Worm (Caenorhabditis elegans) whole organism, late embryonic: ENCODE measurements around the gene C44H9.6.
A peak's percentile ranks its signal among the peaks of the same experiment; 100 is the strongest.
"Not testable (repeated sequence)": the region's sequence is repeated elsewhere in the genome, so short reads cannot be mapped to it uniquely, and the experiment has no call there.

Experiments used
- C38D4.7 ChIP-seq: fragments of 200-800 bp; sonication (Bioruptor generic); optimal IDR thresholded peaks from 2 replicates; lab custom pipeline; 2018; ENCODE audit warnings: mild to moderate bottlenecking, missing genetic modification characterization, moderate library complexity, missing compliant biosample characterization
- F13H6.1 ChIP-seq: sonication (generic microtip); optimal IDR thresholded peaks from 2 replicates; lab custom pipeline; 2016; ENCODE audit warnings: missing genetic modification characterization, missing compliant biosample characterization
- K02D7.2 ChIP-seq: sonication (generic microtip); optimal IDR thresholded peaks from 2 replicates; lab custom pipeline; 2017; ENCODE audit warnings: mild to moderate bottlenecking, missing genetic modification characterization, missing compliant biosample characterization
- K09A11.1 ChIP-seq: sonication (generic microtip); optimal IDR thresholded peaks from 2 replicates; lab custom pipeline; 2017; ENCODE audit warnings: antibody characterized with exemption, mild to moderate bottlenecking, missing genetic modification characterization, missing compliant biosample characterization; ENCODE audit not compliant: insufficient read depth
- Y22D7AL.16 ChIP-seq: sonication (generic microtip); optimal IDR thresholded peaks from 2 replicates; lab custom pipeline; 2016; ENCODE audit warnings: missing genetic modification characterization, missing compliant biosample characterization
- ahr-1 ChIP-seq: sonication (generic microtip); optimal IDR thresholded peaks from 2 replicates; lab custom pipeline; 2016; ENCODE audit warnings: missing genetic modification characterization, missing compliant biosample characterization
- ama-1 ChIP-seq: fragments of 150-350 bp; optimal IDR thresholded peaks from 2 replicates; lab custom pipeline; 2014
- ceh-18 ChIP-seq: sonication (generic microtip); optimal IDR thresholded peaks from 2 replicates; lab custom pipeline; 2016; ENCODE audit warnings: missing genetic modification characterization, missing compliant biosample characterization
- ceh-2 ChIP-seq: sonication (generic microtip); optimal IDR thresholded peaks from 2 replicates; lab custom pipeline; 2016; ENCODE audit warnings: missing genotype, missing genetic modification characterization, missing compliant biosample characterization
- ceh-24 ChIP-seq: sonication (generic microtip); optimal IDR thresholded peaks from 2 replicates; lab custom pipeline; 2016; ENCODE audit warnings: mild to moderate bottlenecking, missing genetic modification characterization, missing compliant biosample characterization
- ceh-30 ChIP-seq: fragments of 150-350 bp; optimal IDR thresholded peaks from 2 replicates; lab custom pipeline; 2014; ENCODE audit warnings: missing biosample characterization, missing genetic modification characterization
- ceh-31 ChIP-seq: sonication (generic microtip); optimal IDR thresholded peaks from 2 replicates; lab custom pipeline; 2016; ENCODE audit warnings: missing genetic modification characterization, missing compliant biosample characterization
- ceh-48 ChIP-seq: sonication (generic microtip); optimal IDR thresholded peaks from 2 replicates; lab custom pipeline; 2016; ENCODE audit warnings: missing genetic modification characterization, inconsistent platforms, missing compliant biosample characterization
- dve-1 ChIP-seq: sonication (generic microtip); optimal IDR thresholded peaks from 2 replicates; lab custom pipeline; 2017; ENCODE audit warnings: antibody characterized with exemption, mild to moderate bottlenecking, missing genetic modification characterization, missing compliant biosample characterization
- elt-2 ChIP-seq: sonication (generic microtip); optimal IDR thresholded peaks from 2 replicates; lab custom pipeline; 2016; ENCODE audit warnings: missing genetic modification reagents, missing genetic modification characterization, missing compliant biosample characterization
- elt-4 ChIP-seq: sonication (generic microtip); optimal IDR thresholded peaks from 2 replicates; lab custom pipeline; 2016; ENCODE audit warnings: missing genetic modification characterization, missing compliant biosample characterization
- eyg-1 ChIP-seq: sonication (generic microtip); optimal IDR thresholded peaks from 2 replicates; lab custom pipeline; 2016; ENCODE audit warnings: missing genotype, missing genetic modification characterization, missing compliant biosample characterization
- fkh-10 ChIP-seq: fragments of 150-350 bp; optimal IDR thresholded peaks from 2 replicates; lab custom pipeline; 2014; ENCODE audit warnings: missing biosample characterization, missing genetic modification reagents, missing genetic modification characterization
- fkh-6 ChIP-seq: sonication (generic microtip); optimal IDR thresholded peaks from 2 replicates; lab custom pipeline; 2016; ENCODE audit warnings: missing genetic modification characterization, missing compliant biosample characterization
- gmeb-2 ChIP-seq: sonication (generic microtip); optimal IDR thresholded peaks from 2 replicates; lab custom pipeline; 2016; ENCODE audit warnings: missing genetic modification characterization, inconsistent platforms, missing compliant biosample characterization
- hlh-13 ChIP-seq: fragments of 200-800 bp; sonication (Bioruptor generic); optimal IDR thresholded peaks from 2 replicates; lab custom pipeline; 2018; ENCODE audit warnings: mild to moderate bottlenecking, missing genetic modification characterization, missing compliant biosample characterization
- hlh-30 ChIP-seq: sonication (generic microtip); optimal IDR thresholded peaks from 2 replicates; lab custom pipeline; 2017; ENCODE audit warnings: antibody characterized with exemption, missing genetic modification characterization, missing compliant biosample characterization; ENCODE audit not compliant: insufficient read depth
- hlh-8 ChIP-seq: sonication (generic microtip); optimal IDR thresholded peaks from 2 replicates; lab custom pipeline; 2016; ENCODE audit warnings: missing genotype, missing genetic modification characterization, missing compliant biosample characterization
- madf-2 ChIP-seq: sonication (generic microtip); optimal IDR thresholded peaks from 2 replicates; lab custom pipeline; 2017; ENCODE audit warnings: missing genetic modification characterization, missing compliant biosample characterization
- mec-3 ChIP-seq: sonication (generic microtip); optimal IDR thresholded peaks from 2 replicates; lab custom pipeline; 2016; ENCODE audit warnings: borderline replicate concordance, missing genetic modification characterization, missing compliant biosample characterization
- nhr-11 ChIP-seq: fragments of 150-350 bp; optimal IDR thresholded peaks from 2 replicates; lab custom pipeline; 2014; ENCODE audit warnings: missing biosample characterization, missing genetic modification characterization
- npax-4 ChIP-seq: sonication (generic microtip); optimal IDR thresholded peaks from 2 replicates; lab custom pipeline; 2016; ENCODE audit warnings: missing genetic modification characterization, missing compliant biosample characterization
- odd-2 ChIP-seq: sonication (generic microtip); optimal IDR thresholded peaks from 2 replicates; lab custom pipeline; 2017; ENCODE audit warnings: antibody characterized with exemption, mild to moderate bottlenecking, missing genetic modification characterization, missing compliant biosample characterization
- pag-3 ChIP-seq: sonication (generic microtip); optimal IDR thresholded peaks from 2 replicates; lab custom pipeline; 2016; ENCODE audit warnings: missing compliant biosample characterization, missing genetic modification characterization, borderline replicate concordance
- pax-1 ChIP-seq: fragments of 150-350 bp; optimal IDR thresholded peaks from 2 replicates; lab custom pipeline; 2014; ENCODE audit warnings: missing biosample characterization, missing genetic modification characterization
- pha-2 ChIP-seq: sonication (generic microtip); optimal IDR thresholded peaks from 2 replicates; lab custom pipeline; 2017; ENCODE audit warnings: mild to moderate bottlenecking, missing genetic modification characterization, missing compliant biosample characterization
- pha-4 ChIP-seq: fragments of 150-350 bp; optimal IDR thresholded peaks from 2 replicates; lab custom pipeline; 2018; ENCODE audit warnings: missing biosample characterization, missing genetic modification reagents, missing genetic modification characterization
- pros-1 ChIP-seq: fragments of 150-350 bp; optimal IDR thresholded peaks from 2 replicates; lab custom pipeline; 2014; ENCODE audit warnings: missing biosample characterization, missing genetic modification reagents, missing genetic modification characterization
- ref-2 ChIP-seq: sonication (generic microtip); optimal IDR thresholded peaks from 2 replicates; lab custom pipeline; 2016; ENCODE audit warnings: missing genetic modification characterization, missing compliant biosample characterization
- rnt-1 ChIP-seq: sonication (generic microtip); optimal IDR thresholded peaks from 2 replicates; lab custom pipeline; 2016; ENCODE audit warnings: missing genetic modification characterization, missing compliant biosample characterization
- sdc-2 ChIP-seq: sonication (generic microtip); optimal IDR thresholded peaks from 2 replicates; lab custom pipeline; 2016; ENCODE audit warnings: missing genotype, missing genetic modification characterization, missing compliant biosample characterization
- sox-2 ChIP-seq: fragments of 200-800 bp; sonication (Bioruptor generic); IDR thresholded peaks from 2 replicates; pipeline ENCODE4 v1.3.6; 2022; ENCODE audit warnings: missing genetic modification reagents, missing genetic modification characterization, missing compliant biosample characterization
- sox-4 ChIP-seq: sonication (generic microtip); optimal IDR thresholded peaks from 2 replicates; lab custom pipeline; 2017; ENCODE audit warnings: mild to moderate bottlenecking, missing genetic modification characterization, inconsistent platforms, missing compliant biosample characterization
- unc-3 ChIP-seq, 2 experiments: fragments of 200-800 bp in 1 of 2; sonication (Bioruptor generic) in 1 of 2; sonication (generic microtip) in 1 of 2; conservative IDR thresholded peaks in 1 of 2; optimal IDR thresholded peaks in 1 of 2; 2 replicates each; pipeline versions ENCODE4 v1.3.6 to Lab custom; 2016 to 2022; ENCODE audit warnings: missing compliant biosample characterization in 2 of 2, missing genetic modification characterization in 2 of 2, missing genetic modification reagents in 1 of 2

C44H9.6 gene

DNA sequence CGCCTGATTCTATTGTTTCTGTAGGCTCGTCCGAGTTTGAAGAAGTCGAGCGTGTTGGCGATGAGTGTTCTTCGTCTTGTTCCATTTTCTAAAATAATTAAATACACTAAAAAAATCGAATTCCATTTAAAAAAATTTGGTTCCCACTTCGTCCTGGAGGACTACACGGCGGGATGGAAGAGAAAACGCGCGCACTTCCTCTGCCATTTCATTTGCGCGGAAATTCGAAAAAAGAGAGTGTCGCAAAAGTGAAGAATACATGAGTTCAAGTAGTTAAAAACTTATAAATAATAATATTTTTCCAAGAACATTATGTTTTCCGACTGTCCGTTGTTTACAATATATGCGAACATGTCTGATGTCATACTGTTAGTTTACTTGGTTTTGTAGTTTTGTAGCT is 24.8 kb upstream of the C44H9.6 start, which contains the start of gene T07F10.3 (continued):
- no peak for TF ChIP-seq hlh-30 (tag; lab: Kevin White, UChicago)
- TF ChIP-seq K02D7.2 = no peak
- no peak for TF ChIP-seq sox-4 (tag; lab: Kevin White, UChicago)
- no peak for TF ChIP-seq elt-4 (tag; lab: Kevin White, UChicago)
- TF ChIP-seq ceh-2 = peak; percentile 96
- TF ChIP-seq C38D4.7 (GFP tag; lab: Kevin White, UChicago) = no peak
- TF ChIP-seq ceh-24 (tag; lab: Kevin White, UChicago) = no peak
- TF ChIP-seq rnt-1 (tag; lab: Kevin White, UChicago) = peak; percentile 81
- no peak for TF ChIP-seq pha-2 (tag; lab: Kevin White, UChicago)
- peak; percentile 66 for TF ChIP-seq ahr-1 (tag; lab: Kevin White, UChicago)
- no peak for TF ChIP-seq K09A11.1
- peak; percentile 15 for TF ChIP-seq hlh-13 (GFP tag; lab: Kevin White, UChicago)
- TF ChIP-seq gmeb-2 (tag; lab: Kevin White, UChicago) = peak; percentile 18
- peak; percentile 33; the same call in 1 of the 2 replicates for TF ChIP-seq unc-3 (GFP tag; conservative IDR thresholded peaks at IDR 0.05; lab: Robert Waterston, UW)
- no peak for TF ChIP-seq unc-3 (tag; optimal IDR thresholded peaks at IDR 0.05; lab: Kevin White, UChicago)

DNA sequence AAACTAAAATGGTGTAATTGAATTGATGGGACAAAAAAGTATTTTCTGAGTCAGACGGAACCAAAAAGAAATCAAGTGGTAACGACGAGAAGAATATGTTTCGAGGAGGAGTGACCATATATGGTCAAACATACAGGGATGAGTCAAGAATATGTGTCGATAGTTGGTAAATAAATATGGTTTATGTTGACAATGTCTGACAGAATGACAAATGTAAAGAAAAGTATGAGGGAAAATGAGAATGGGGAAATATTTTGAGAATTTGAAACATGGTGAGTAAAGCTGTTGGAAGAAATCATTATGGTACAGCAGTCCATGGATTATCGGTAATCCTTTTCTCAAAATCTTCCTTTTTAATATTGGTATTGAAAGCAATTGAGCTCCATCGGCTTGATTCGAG is 22.9 kb upstream of the C44H9.6 start, which contains the start of gene nspg-1:
TSS of gene nspg-1 (minus strand) at position 101 of the 400 bp plus-strand sequence.
- TF ChIP-seq K02D7.2 (no peak), ama-1 (lab: Kevin White, UChicago) (no peak), npax-4 (tag; lab: Kevin White, UChicago) (no peak), gmeb-2 (tag; lab: Kevin White, UChicago) (no peak), fkh-10 (GFP tag; lab: Kevin White, UChicago) (no peak), pha-4 (tag; lab: Kevin White, UChicago) (no peak), ref-2 (no peak), ceh-2 (no peak), elt-2 (no peak), fkh-6 (tag; lab: Kevin White, UChicago) (no peak), F13H6.1 (tag; lab: Kevin White, UChicago) (no peak), madf-2 (tag; lab: Kevin White, UChicago) (no peak), pros-1 (tag; lab: Kevin White, UChicago) (no peak), rnt-1 (tag; lab: Kevin White, UChicago) (no peak), sox-2 (GFP tag; lab: Robert Waterston, UW) (no peak), pha-2 (tag; lab: Kevin White, UChicago) (no peak), nhr-11 (tag; lab: Kevin White, UChicago) (no peak), hlh-30 (tag; lab: Kevin White, UChicago) (no peak), ceh-48 (no peak)

DNA sequence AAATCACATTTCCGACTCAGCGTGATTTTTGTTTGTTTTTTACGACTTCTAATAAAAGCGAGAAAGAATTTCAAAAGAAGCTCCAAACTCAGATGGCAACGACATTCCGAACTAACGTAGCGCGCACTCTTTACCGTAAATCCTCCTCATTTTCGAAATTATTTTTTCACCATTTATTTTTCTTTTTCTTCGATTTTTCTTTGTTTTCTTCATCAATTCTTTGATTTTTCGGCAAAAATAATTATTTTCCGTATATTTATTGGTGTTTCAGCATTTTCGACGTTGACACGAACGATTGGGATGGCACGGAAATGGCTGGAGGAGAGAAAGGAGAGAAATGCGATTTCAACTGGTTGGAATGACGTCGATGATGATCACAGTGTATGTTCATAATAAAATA is 20.5 kb upstream of the C44H9.6 start, which contains the start of gene T07F10.5:
TSS of gene T07F10.5 (plus strand) at position 301 of the 400 bp plus-strand sequence.
- not testable (repeated sequence) for TF ChIP-seq sox-4 (tag; lab: Kevin White, UChicago); mec-3; eyg-1 (tag; lab: Kevin White, UChicago)
- TF ChIP-seq, all 69 proteins: peak for 0; not testable (repeated sequence) for 69

DNA sequence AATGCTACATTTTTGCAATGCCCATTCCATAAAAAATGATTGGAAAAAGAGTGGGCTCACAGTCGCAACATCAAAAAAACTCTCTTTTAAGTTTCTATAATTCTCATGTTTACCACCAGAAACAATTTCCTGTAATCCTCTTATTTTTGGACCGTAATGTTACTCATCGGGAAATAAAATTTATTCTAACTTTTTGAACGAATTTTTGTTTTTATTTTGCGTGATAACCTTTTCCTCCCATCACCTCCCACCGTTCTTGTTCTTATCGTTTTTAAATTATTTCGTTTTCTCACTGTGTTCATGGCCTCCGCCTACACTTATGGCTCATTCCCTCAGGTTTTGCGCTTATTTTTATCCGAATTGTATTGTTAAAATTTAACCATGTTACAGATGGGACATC is 14.0 kb upstream of the C44H9.6 start, which contains the start of gene anp-1:
TSS of gene anp-1 (plus strand) at position 301 of the 400 bp plus-strand sequence.
- TF ChIP-seq pha-2 (tag; lab: Kevin White, UChicago) (no peak), hlh-8 (no peak), Y22D7AL.16 (tag; lab: Kevin White, UChicago) (no peak), pax-1 (no peak), C38D4.7 (GFP tag; lab: Kevin White, UChicago) (no peak), ceh-31 (tag; lab: Kevin White, UChicago) (no peak), ceh-24 (tag; lab: Kevin White, UChicago) (no peak), ceh-2 (no peak), elt-4 (tag; lab: Kevin White, UChicago) (no peak), sdc-2 (no peak), ceh-30 (tag; lab: Kevin White, UChicago) (no peak), pag-3 (tag; lab: Kevin White, UChicago) (no peak), ceh-18 (tag; lab: Kevin White, UChicago) (no peak), odd-2 (no peak), dve-1 (tag; lab: Kevin White, UChicago) (no peak), ama-1 (lab: Kevin White, UChicago) (no peak)
